Worm (Caenorhabditis elegans): ENCODE results near the gene F32D8.3.
A peak's percentile ranks its signal among the peaks of the same experiment; 100 is the strongest.

The F32D8.3 gene

DNA sequence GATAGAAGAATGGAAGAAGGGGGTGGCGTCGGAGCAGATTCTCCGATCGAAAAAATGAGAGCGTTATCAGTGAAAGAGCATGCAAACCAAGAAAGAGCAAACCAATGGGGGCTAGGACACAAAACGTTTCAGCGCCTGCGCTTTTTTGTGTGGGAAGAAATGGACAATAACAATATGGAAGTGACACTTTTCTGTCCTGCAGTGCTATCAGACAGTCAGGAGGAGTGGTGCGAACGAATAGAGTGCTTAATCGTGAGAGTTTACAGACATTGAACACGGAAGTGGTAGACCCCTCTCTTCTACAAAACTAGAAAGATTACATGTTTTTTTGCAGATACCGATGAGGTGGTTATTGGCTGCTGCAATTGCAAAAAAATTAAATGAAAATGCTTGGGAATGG, 31.3 kb upstream of the F32D8.3 start (continued):
- TF ChIP-seq nhr-48 (tag; optimal IDR thresholded peaks at IDR 0.05) (peak; percentile 60), madf-9 (GFP tag; conservative IDR thresholded peaks at IDR 0.05) (no peak), R02D3.7 (tag; optimal IDR thresholded peaks at IDR 0.05) (no peak), nhr-42 (GFP tag; IDR thresholded peaks at IDR 0.05) (no peak), sdz-12 (GFP tag; optimal IDR thresholded peaks at IDR 0.05) (no peak), dve-1 (tag; optimal IDR thresholded peaks at IDR 0.05; ENCODE audit: insufficient read depth) (peak; percentile 80), saeg-2 (GFP tag; IDR thresholded peaks at IDR 0.05) (0 out of 2 replicates have a peak, but pooled peaks have one; percentile 61), unc-62 (GFP tag; optimal IDR thresholded peaks at IDR 0.05 in 1 of 2) (peak in 1 of 2 experiments; percentile 87), unc-62 (tag; optimal IDR thresholded peaks at IDR 0.05) (no peak), lir-3 (tag; optimal IDR thresholded peaks at IDR 0.05) (no peak), nhr-102 (tag; optimal IDR thresholded peaks at IDR 0.05) (peak; percentile 38), jun-1 (tag; optimal IDR thresholded peaks at IDR 0.05) (peak; percentile 42), T26A8.4 (GFP tag; IDR thresholded peaks at IDR 0.05) (no peak), F26F4.8 (GFP tag; conservative IDR thresholded peaks at IDR 0.05) (0 out of 2 replicates have a peak, but pooled peaks have one; percentile 29), nhr-41 (GFP tag; IDR thresholded peaks at IDR 0.05) (0 out of 2 replicates have a peak, but pooled peaks have one; percentile 30), F49E8.2 (tag; optimal IDR thresholded peaks at IDR 0.05; ENCODE audit: borderline replicate concordance) (no peak), lsy-2 (tag; optimal IDR thresholded peaks at IDR 0.05) (no peak), ceh-32 (tag; optimal IDR thresholded peaks at IDR 0.05; ENCODE audit: poor library complexity) (no peak), hlh-11 (tag; optimal IDR thresholded peaks at IDR 0.05) (peak; percentile 89), zfp-2 (tag; optimal IDR thresholded peaks at IDR 0.05) (no peak), hif-1 (tag; optimal IDR thresholded peaks at IDR 0.05) (peak in 1 of 2 experiments; percentile 40), set-16 (GFP tag; IDR thresholded peaks at IDR 0.05) (no peak), ceh-62 (tag; optimal IDR thresholded peaks at IDR 0.05) (no peak), tag-97 (GFP tag; IDR thresholded peaks at IDR 0.05) (no peak), madf-5 (GFP tag; IDR thresholded peaks at IDR 0.05) (no peak), mdl-1 (tag; optimal IDR thresholded peaks at IDR 0.05) (peak in 1 of 2 experiments; percentile 56), mxl-3 (GFP tag; optimal IDR thresholded peaks at IDR 0.05) (peak; percentile 50), hlh-30 (tag; optimal IDR thresholded peaks at IDR 0.05; ENCODE audit: insufficient read depth) (no peak), mep-1 (tag; optimal IDR thresholded peaks at IDR 0.05) (peak; percentile 16), attf-4 (tag; optimal IDR thresholded peaks at IDR 0.05) (no peak), tra-1 (GFP tag; IDR thresholded peaks at IDR 0.05) (peak; percentile 66), php-3 (GFP tag; IDR thresholded peaks at IDR 0.05) (peak; percentile 61), lim-7 (GFP tag; IDR thresholded peaks at IDR 0.05) (no peak), lin-39 (tag; optimal IDR thresholded peaks at IDR 0.05) (no peak), nhr-28 (tag; optimal IDR thresholded peaks at IDR 0.05) (peak; percentile 96), lin-1 (GFP tag; IDR thresholded peaks at IDR 0.05) (peak; percentile 77)

DNA sequence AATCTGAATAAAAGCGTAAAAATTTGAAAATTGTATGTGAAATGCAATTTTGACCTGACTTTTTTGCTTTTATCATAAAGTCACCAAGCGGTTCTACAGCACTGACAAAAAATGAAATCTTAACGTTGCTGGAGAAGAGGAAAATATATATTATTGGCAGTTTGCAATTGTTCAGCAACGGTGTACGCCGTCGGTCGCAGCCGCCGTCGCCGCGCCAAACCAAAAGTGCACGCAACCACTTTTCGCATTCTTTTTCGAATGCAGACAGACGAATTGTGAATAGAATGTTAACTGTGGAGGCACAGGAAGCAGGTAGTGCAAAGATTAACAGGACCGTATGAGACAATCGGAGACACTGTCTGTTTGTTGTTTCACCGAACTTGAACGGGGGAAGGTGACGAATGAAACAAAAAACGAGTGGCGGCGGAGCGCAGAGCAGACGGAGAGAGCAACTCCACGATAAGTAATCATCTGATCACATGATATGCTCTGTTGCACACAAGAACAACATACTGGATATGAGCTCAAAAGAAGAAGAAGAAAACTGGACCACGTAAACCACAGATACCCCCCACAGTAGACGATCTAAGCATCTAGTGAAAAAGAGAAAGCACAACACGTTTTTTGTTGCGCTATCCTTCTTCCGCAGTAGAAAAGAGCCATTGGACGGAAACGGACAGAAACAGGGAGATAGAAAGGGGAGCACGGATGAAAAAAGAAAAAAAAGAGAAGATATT, 29.6 kb upstream of the F32D8.3 start:
- TF ChIP-seq nhr-11 (tag; optimal IDR thresholded peaks at IDR 0.05), result peak; percentile 72
- peak; percentile 58; the same call in 1 of the 2 replicates for TF ChIP-seq pha-4 (GFP tag; IDR thresholded peaks at IDR 0.05)
- no peak for TF ChIP-seq pha-4 (tag; optimal IDR thresholded peaks at IDR 0.05)
- TF ChIP-seq F37D6.2 (tag; optimal IDR thresholded peaks at IDR 0.05), result no peak
- no peak for TF ChIP-seq R02D3.7 (tag; optimal IDR thresholded peaks at IDR 0.05)
- no peak for TF ChIP-seq lin-39 (tag; optimal IDR thresholded peaks at IDR 0.05)
- peak; percentile 41; the same call in 1 of the 2 replicates for TF ChIP-seq hmg-1.1 (GFP tag; IDR thresholded peaks at IDR 0.05)
- 0 out of 2 replicates have a peak, but pooled peaks have one; percentile 50 for TF ChIP-seq nhr-42 (GFP tag; IDR thresholded peaks at IDR 0.05)
- TF ChIP-seq tag-97 (GFP tag; IDR thresholded peaks at IDR 0.05), result no peak
- no peak for TF ChIP-seq lin-1 (GFP tag; IDR thresholded peaks at IDR 0.05)
- TF ChIP-seq tra-1 (GFP tag; IDR thresholded peaks at IDR 0.05), result peak; percentile 21; the same call in 1 of the 2 replicates
- no peak for TF ChIP-seq mes-2 (tag; optimal IDR thresholded peaks at IDR 0.05; ENCODE audit: poor library complexity, severe bottlenecking)
- TF ChIP-seq daf-16 (GFP tag; optimal IDR thresholded peaks at IDR 0.05), result peak in 1 of 2 experiments; percentile 2
- peak; percentile 24 for TF ChIP-seq daf-16 (tag; optimal IDR thresholded peaks at IDR 0.05)
- peak; percentile 17 for TF ChIP-seq mep-1 (tag; optimal IDR thresholded peaks at IDR 0.05)
- TF ChIP-seq F10B5.3 (tag; optimal IDR thresholded peaks at IDR 0.05), result no peak
- no peak for TF ChIP-seq daf-8 (GFP tag; IDR thresholded peaks at IDR 0.05)
- TF ChIP-seq ces-1 (GFP tag; optimal IDR thresholded peaks at IDR 0.05), result no peak
- no peak for TF ChIP-seq ceh-32 (tag; optimal IDR thresholded peaks at IDR 0.05; ENCODE audit: poor library complexity)
- peak; percentile 15 for TF ChIP-seq hlh-30 (tag; optimal IDR thresholded peaks at IDR 0.05; ENCODE audit: insufficient read depth)
- no peak for TF ChIP-seq nhr-77 (tag; optimal IDR thresholded peaks at IDR 0.05)
- no peak for TF ChIP-seq ceh-28 (tag; optimal IDR thresholded peaks at IDR 0.05)
